Worm (Caenorhabditis elegans) whole organism, L4/young adult: ENCODE data around the gene F49A5.10.

Experiments used
- W03F9.2 ChIP-seq: fragments of 150-350 bp; optimal IDR thresholded peaks from 2 replicates; lab custom pipeline; 2014; ENCODE audit warnings: missing biosample characterization, missing genetic modification characterization
- dao-5 ChIP-seq: sonication (generic microtip); optimal IDR thresholded peaks from 2 replicates; lab custom pipeline; 2016; ENCODE audit warnings: missing genotype, missing genetic modification characterization, moderate library complexity, missing compliant biosample characterization
- him-1 ChIP-seq: sonication (generic microtip); optimal IDR thresholded peaks from 2 replicates; lab custom pipeline; 2016; ENCODE audit warnings: missing genotype, missing genetic modification reagents, missing genetic modification characterization, missing compliant biosample characterization

DNA sequence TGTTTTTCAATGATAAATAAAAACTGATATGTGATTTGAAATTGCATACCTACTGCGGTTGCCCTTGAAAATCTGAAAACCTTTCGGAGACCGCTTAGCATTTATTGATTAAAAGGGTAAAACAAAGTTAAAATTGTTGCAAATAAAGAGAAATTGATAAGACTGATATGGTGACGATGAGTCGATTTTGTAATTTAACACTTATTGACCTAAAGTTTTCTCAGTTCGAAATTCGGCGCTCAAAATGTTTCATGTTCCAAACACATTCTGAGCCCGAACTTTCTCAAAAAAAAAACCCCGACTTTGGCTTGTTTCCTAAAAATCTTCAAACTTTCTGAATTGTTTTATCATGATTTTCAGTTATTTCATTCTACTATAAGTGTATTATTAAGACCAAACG is 34.1 kb upstream of the F49A5.10 start, which contains the start of gene clec-40:
- TF ChIP-seq him-1 (tag; lab: Kevin White, UChicago), result no peak
- TF ChIP-seq dao-5 (tag; lab: Kevin White, UChicago), result no peak
- no peak for TF ChIP-seq W03F9.2 (tag; lab: Kevin White, UChicago)
